Worm (Caenorhabditis elegans) whole organism, L1 larva: ENCODE measurements around the gene utp-20.

Experiments
- alr-1 ChIP-seq: fragments of 200-800 bp; sonication (Bioruptor generic); optimal IDR thresholded peaks from 2 replicates; lab custom pipeline; 2018; ENCODE audit warnings: borderline replicate concordance, mild to moderate bottlenecking, missing genetic modification characterization, missing compliant biosample characterization
- elt-3 ChIP-seq, 6 experiments: fragments of 150-350 bp in 1 of 6; sonication (generic microtip); optimal IDR thresholded peaks; 2 replicates each; lab custom pipeline; 2017 to 2018; ENCODE audit warnings: missing biosample characterization in 6 of 6, missing genetic modification characterization in 6 of 6, inconsistent platforms in 1 of 6
- lsy-2 ChIP-seq, 2 experiments: fragments of 150-350 bp; optimal IDR thresholded peaks; 2 replicates each; lab custom pipeline; 2014; ENCODE audit warnings: missing biosample characterization in 2 of 2, missing genetic modification characterization in 2 of 2
- nhr-85 ChIP-seq: sonication (generic microtip); peaks from one replicate; lab custom pipeline; 2016; ENCODE audit warnings: missing genetic modification characterization, inconsistent platforms, missing compliant biosample characterization
- skn-1 ChIP-seq: fragments of 150-350 bp; optimal IDR thresholded peaks from 2 replicates; lab custom pipeline; 2014; ENCODE audit warnings: missing biosample characterization, missing genetic modification characterization
- ztf-11 ChIP-seq, 2 experiments: sonication (generic microtip); optimal IDR thresholded peaks; 2 replicates each; lab custom pipeline; 2016 to 2017; ENCODE audit warnings: missing genetic modification characterization in 2 of 2, missing biosample characterization in 1 of 2, missing compliant biosample characterization in 1 of 2
- ztf-4 ChIP-seq: fragments of 150-350 bp; optimal IDR thresholded peaks from 2 replicates; lab custom pipeline; 2014; ENCODE audit warnings: missing biosample characterization, missing genetic modification characterization

DNA sequence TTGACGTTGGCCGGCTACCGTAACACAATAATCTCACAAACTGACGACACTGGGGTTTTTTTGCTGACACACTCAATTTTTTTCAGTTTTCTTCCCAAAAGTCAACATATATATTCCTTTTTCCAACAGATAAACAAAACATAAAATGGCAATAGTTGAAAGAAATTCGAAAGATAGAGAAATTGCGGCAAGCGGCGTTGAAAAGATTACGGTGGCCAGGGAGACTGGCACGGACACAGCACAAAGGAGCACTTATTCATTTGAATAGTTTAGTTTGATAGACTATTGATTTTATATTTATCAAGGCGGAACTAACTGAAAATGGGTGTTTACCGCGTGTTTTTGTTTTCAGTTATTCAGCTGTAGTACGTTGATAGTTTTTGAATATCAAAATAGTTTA is 14.9 kb upstream of the utp-20 start, which contains the start of gene toe-2:
- no peak for TF ChIP-seq alr-1 (tag; lab: Kevin White, UChicago)
- TF ChIP-seq skn-1 (tag; lab: Kevin White, UChicago) = no peak
- no peak for TF ChIP-seq ztf-11 (tag; optimal IDR thresholded peaks at IDR 0.05; lab: Kevin White, UChicago)
- no peak for TF ChIP-seq ztf-4 (tag; lab: Kevin White, UChicago)
- no peak for TF ChIP-seq elt-3 (tag; optimal IDR thresholded peaks at IDR 0.05; lab: Kevin White, UChicago)
- no peak for TF ChIP-seq lsy-2 (tag; optimal IDR thresholded peaks at IDR 0.05; lab: Kevin White, UChicago)
- no peak for TF ChIP-seq nhr-85 (tag; lab: Kevin White, UChicago)
